Worm (Caenorhabditis elegans): Measurements from ENCODE around the gene T08G5.1.

DNA sequence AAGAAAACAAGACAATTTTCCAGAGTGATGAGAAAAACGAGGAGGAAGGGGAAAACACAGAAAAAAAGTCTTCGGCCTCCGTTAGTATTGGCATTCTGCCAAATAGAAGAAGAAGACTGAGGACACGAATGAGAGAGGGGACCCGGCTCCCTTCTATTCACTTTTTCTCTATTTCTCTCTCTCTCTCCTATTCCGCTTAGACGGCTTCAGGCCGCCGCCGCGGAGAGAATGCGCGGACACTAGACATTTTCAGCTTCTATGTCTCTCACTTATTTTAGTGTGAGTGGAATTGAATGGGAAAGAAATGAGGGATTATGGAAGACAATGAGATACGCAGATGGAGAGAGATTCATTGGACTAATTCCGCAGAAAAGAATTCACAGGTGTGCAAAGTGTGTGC, 11.7 kb upstream of the T08G5.1 start:
- TF ChIP-seq elt-3 (tag; optimal IDR thresholded peaks at IDR 0.05) (no peak), unc-62 (GFP tag; optimal IDR thresholded peaks at IDR 0.05) (no peak), drap-1 (GFP tag; optimal IDR thresholded peaks at IDR 0.05) (no peak)
